Worm (Caenorhabditis elegans): ENCODE data around the gene Y54G2A.41.
A peak's percentile ranks its signal among the peaks of the same experiment; 100 is the strongest.

The Y54G2A.41 gene

ce11 chrIV:2725784-2726183 lies 25.9 kb upstream of the Y54G2A.41 start, which contains the start of gene ubxn-2 (continued):
- peak; percentile 67 for TF ChIP-seq hlh-30 (tag; optimal IDR thresholded peaks at IDR 0.05; ENCODE audit: insufficient read depth)
- no peak for TF ChIP-seq egl-27 (tag; optimal IDR thresholded peaks at IDR 0.05)
- TF ChIP-seq lin-13 (GFP tag; optimal IDR thresholded peaks at IDR 0.05), result peak; percentile 59
- no peak for TF ChIP-seq pqm-1 (tag; optimal IDR thresholded peaks at IDR 0.05)
- TF ChIP-seq aly-2 (tag; optimal IDR thresholded peaks at IDR 0.05), result no peak
- no peak for TF ChIP-seq fos-1 (tag; optimal IDR thresholded peaks at IDR 0.05)
- TF ChIP-seq pha-4 (GFP tag; IDR thresholded peaks at IDR 0.05), result peak; percentile 67
- TF ChIP-seq pha-4 (tag; optimal IDR thresholded peaks at IDR 0.05), result no peak
- peak in 1 of 2 experiments; percentile 52 for TF ChIP-seq mdl-1 (tag; optimal IDR thresholded peaks at IDR 0.05)
- TF ChIP-seq dmd-6 (GFP tag; IDR thresholded peaks at IDR 0.05), result peak; percentile 72
- TF ChIP-seq ceh-20 (GFP tag; IDR thresholded peaks at IDR 0.05), result no peak
- TF ChIP-seq duxl-1 (tag; optimal IDR thresholded peaks at IDR 0.05; ENCODE audit: poor library complexity), result peak; percentile 27
- no peak for TF ChIP-seq tag-97 (GFP tag; IDR thresholded peaks at IDR 0.05)
- TF ChIP-seq zip-2 (tag; optimal IDR thresholded peaks at IDR 0.05), result no peak
- no peak for TF ChIP-seq ZK546.5 (tag; optimal IDR thresholded peaks at IDR 0.05)
- TF ChIP-seq lsy-2 (tag; optimal IDR thresholded peaks at IDR 0.05), result peak in 1 of 2 experiments; percentile 89
- TF ChIP-seq ztf-7 (tag; optimal IDR thresholded peaks at IDR 0.05), result peak; percentile 80
- no peak for TF ChIP-seq arid-1 (GFP tag; conservative IDR thresholded peaks at IDR 0.05)
- no peak for TF ChIP-seq F26F4.8 (GFP tag; conservative IDR thresholded peaks at IDR 0.05)
- TF ChIP-seq hmg-1.1 (GFP tag; IDR thresholded peaks at IDR 0.05), result peak; percentile 80
- no peak for TF ChIP-seq daf-8 (GFP tag; IDR thresholded peaks at IDR 0.05)
- TF ChIP-seq set-16 (GFP tag; IDR thresholded peaks at IDR 0.05), result no peak
- TF ChIP-seq snpc-4 (tag; optimal IDR thresholded peaks at IDR 0.05), result no peak
- TF ChIP-seq Y75B8A.6 (GFP tag; IDR thresholded peaks at IDR 0.05), result no peak
- no peak for TF ChIP-seq lin-15B (tag; optimal IDR thresholded peaks at IDR 0.05)
- no peak for TF ChIP-seq unc-62 (GFP tag; optimal IDR thresholded peaks at IDR 0.05 in 1 of 2)
- no peak for TF ChIP-seq unc-62 (tag; optimal IDR thresholded peaks at IDR 0.05)
- no peak for TF ChIP-seq mdt-29 (GFP tag; IDR thresholded peaks at IDR 0.05)
- no peak for TF ChIP-seq Y105C5A.15 (GFP tag; IDR thresholded peaks at IDR 0.05)
- TF ChIP-seq nhr-48 (tag; optimal IDR thresholded peaks at IDR 0.05), result peak; percentile 28
- TF ChIP-seq madf-9 (GFP tag; conservative IDR thresholded peaks at IDR 0.05), result no peak
- peak; percentile 92 for TF ChIP-seq mes-2 (tag; optimal IDR thresholded peaks at IDR 0.05; ENCODE audit: poor library complexity, severe bottlenecking)
- no peak for TF ChIP-seq lir-3 (tag; optimal IDR thresholded peaks at IDR 0.05)
- TF ChIP-seq php-3 (GFP tag; IDR thresholded peaks at IDR 0.05), result no peak
- TF ChIP-seq hlh-11 (tag; optimal IDR thresholded peaks at IDR 0.05), result peak; percentile 64
- no peak for TF ChIP-seq ZK337.2 (GFP tag; IDR thresholded peaks at IDR 0.05)
- TF ChIP-seq zfp-2 (tag; optimal IDR thresholded peaks at IDR 0.05), result no peak
- no peak for TF ChIP-seq ztf-11 (tag; optimal IDR thresholded peaks at IDR 0.05)
- TF ChIP-seq dve-1 (tag; optimal IDR thresholded peaks at IDR 0.05; ENCODE audit: insufficient read depth), result peak; percentile 80
- 0 out of 2 replicates have a peak, but pooled peaks have one; percentile 7 for TF ChIP-seq D1046.2 (GFP tag; IDR thresholded peaks at IDR 0.05)
- TF ChIP-seq daf-16 (GFP tag; optimal IDR thresholded peaks at IDR 0.05), result no peak
- TF ChIP-seq daf-16 (tag; optimal IDR thresholded peaks at IDR 0.05), result peak; percentile 34
- peak; percentile 37 for TF ChIP-seq unc-130 (GFP tag; optimal IDR thresholded peaks at IDR 0.05)
- TF ChIP-seq nhr-25 (tag; optimal IDR thresholded peaks at IDR 0.05; ENCODE audit: borderline replicate concordance, insufficient read depth), result peak; percentile 15
- TF ChIP-seq fkh-10 (GFP tag; optimal IDR thresholded peaks at IDR 0.05), result peak; percentile 34
- TF ChIP-seq Y48G9A.11 (GFP tag; IDR thresholded peaks at IDR 0.05), result no peak
- peak; percentile 79 for TF ChIP-seq mep-1 (tag; optimal IDR thresholded peaks at IDR 0.05)
- TF ChIP-seq nhr-10 (tag; optimal IDR thresholded peaks at IDR 0.05), result no peak
- TF ChIP-seq spr-1 (tag; optimal IDR thresholded peaks at IDR 0.05), result peak; percentile 58
- TF ChIP-seq T20F7.1 (GFP tag; optimal IDR thresholded peaks at IDR 0.05), result peak; percentile 29
- TF ChIP-seq hif-1 (tag; optimal IDR thresholded peaks at IDR 0.05), result peak in 1 of 2 experiments; percentile 61
- TF ChIP-seq F10B5.3 (tag; optimal IDR thresholded peaks at IDR 0.05), result peak; percentile 25
